Worm (Caenorhabditis elegans) whole organism, L4/young adult: ENCODE measurements around the gene xbp-1.

ENCODE experiments used
- W03F9.2 ChIP-seq: fragments of 150-350 bp; optimal IDR thresholded peaks from 2 replicates; lab custom pipeline; 2014; ENCODE audit warnings: missing biosample characterization, missing genetic modification characterization
- him-1 ChIP-seq: sonication (generic microtip); optimal IDR thresholded peaks from 2 replicates; lab custom pipeline; 2016; ENCODE audit warnings: missing genotype, missing genetic modification reagents, missing genetic modification characterization, missing compliant biosample characterization

DNA sequence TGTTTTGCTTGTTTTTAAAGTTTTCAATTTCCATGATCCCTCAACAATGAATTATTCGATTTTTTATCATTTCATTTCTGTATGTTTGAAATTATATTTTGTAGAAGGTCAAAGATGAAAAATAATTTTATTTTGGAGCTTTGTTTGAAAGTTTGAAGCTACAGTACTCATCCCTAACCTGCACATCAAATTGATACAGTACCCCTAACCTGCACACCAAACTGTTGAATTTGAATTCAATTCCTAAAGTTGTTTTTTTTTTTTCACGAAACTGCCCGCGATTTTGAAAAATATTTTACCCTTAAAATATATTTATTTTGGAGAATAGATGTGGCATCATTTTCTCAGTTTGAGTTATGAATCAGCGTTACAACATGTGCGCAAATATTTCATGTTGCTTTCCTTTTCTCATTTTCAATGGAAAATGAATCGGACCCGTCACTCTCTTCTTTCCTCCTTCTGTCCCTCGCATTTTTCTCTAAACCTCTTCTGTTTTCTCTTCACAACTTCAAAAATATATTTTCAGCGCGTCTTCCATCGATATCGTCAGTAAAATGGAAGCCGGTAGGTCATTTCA lies 12.2 kb downstream of the xbp-1 start, which contains the start of gene R74.8:
- TF ChIP-seq him-1 (tag; lab: Kevin White, UChicago) (no peak), W03F9.2 (tag; lab: Kevin White, UChicago) (peak; percentile 36)
